Fruit fly (Drosophila melanogaster) whole organism, embryonic: ENCODE measurements around the gene Fer3HCH.
A peak's percentile ranks its signal among the peaks of the same experiment; 100 is the strongest.

Experiments
- CG12104 ChIP-seq: fragments of 200-800 bp; sonication (Bioruptor generic); optimal IDR thresholded peaks from 3 replicates; lab custom pipeline; 2016; ENCODE audit warnings: missing biosample characterization, missing genetic modification characterization
- CG12659 ChIP-seq: fragments of 200-800 bp; sonication (Bioruptor generic); optimal IDR thresholded peaks from 3 replicates; lab custom pipeline; 2017; ENCODE audit warnings: mild to moderate bottlenecking, missing biosample characterization, missing genetic modification reagents, missing genetic modification characterization
- CG13775 ChIP-seq: fragments of 200-800 bp; sonication (Bioruptor generic); optimal IDR thresholded peaks from 3 replicates; lab custom pipeline; 2017; ENCODE audit warnings: missing biosample characterization, mild to moderate bottlenecking, missing genetic modification characterization
- CG15601 ChIP-seq: fragments of 200-800 bp; sonication (Bioruptor generic); optimal IDR thresholded peaks from 3 replicates; lab custom pipeline; 2019; ENCODE audit warnings: missing biosample characterization, mild to moderate bottlenecking, missing genetic modification characterization, moderate library complexity
- CG1603 ChIP-seq: fragments of 200-800 bp; sonication (Bioruptor generic); optimal IDR thresholded peaks from 2 replicates; lab custom pipeline; 2019; ENCODE audit warnings: missing biosample characterization, mild to moderate bottlenecking, missing genetic modification characterization, moderate library complexity
- CG17385 ChIP-seq: fragments of 200-800 bp; sonication (Bioruptor generic); optimal IDR thresholded peaks from 3 replicates; lab custom pipeline; 2018; ENCODE audit warnings: missing biosample characterization, mild to moderate bottlenecking, missing genetic modification characterization
- CG2199 ChIP-seq: fragments of 200-800 bp; sonication (Bioruptor generic); IDR thresholded peaks from 3 replicates; pipeline ENCODE4 v1.3.6; 2022; ENCODE audit warnings: missing biosample characterization, missing genetic modification characterization
- CG3281 ChIP-seq: fragments of 200-800 bp; sonication (Bioruptor generic); optimal IDR thresholded peaks from 3 replicates; lab custom pipeline; 2017; ENCODE audit warnings: missing biosample characterization, mild to moderate bottlenecking, missing genetic modification characterization
- CG4707 ChIP-seq: fragments of 200-800 bp; sonication (Bioruptor generic); optimal IDR thresholded peaks from 2 replicates; lab custom pipeline; 2018; ENCODE audit warnings: missing biosample characterization, mild to moderate bottlenecking, missing genetic modification characterization, moderate library complexity
- CG7372 ChIP-seq: fragments of 200-800 bp; sonication (Bioruptor generic); IDR thresholded peaks from 2 replicates; pipeline ENCODE4 v1.3.6; 2022; ENCODE audit warnings: missing biosample characterization, missing genetic modification characterization
- CG7786 ChIP-seq: fragments of 200-800 bp; sonication (Bioruptor generic); optimal IDR thresholded peaks from 2 replicates; lab custom pipeline; 2016; ENCODE audit warnings: missing biosample characterization, missing genetic modification characterization
- CG7839 ChIP-seq: fragments of 200-800 bp; sonication (Bioruptor generic); optimal IDR thresholded peaks from 3 replicates; lab custom pipeline; 2018; ENCODE audit warnings: missing biosample characterization, mild to moderate bottlenecking, missing genetic modification characterization, moderate library complexity
- CG7928 ChIP-seq: fragments of 200-800 bp; sonication (Bioruptor generic); optimal IDR thresholded peaks from 2 replicates; lab custom pipeline; 2017; ENCODE audit warnings: missing biosample characterization, mild to moderate bottlenecking, missing genetic modification characterization
- CG8089 ChIP-seq: fragments of 200-800 bp; sonication (Bioruptor generic); optimal IDR thresholded peaks from 3 replicates; lab custom pipeline; 2016; ENCODE audit warnings: missing biosample characterization, missing genetic modification characterization
- CG8944 ChIP-seq: fragments of 200-800 bp; sonication (Bioruptor generic); optimal IDR thresholded peaks from 3 replicates; lab custom pipeline; 2016; ENCODE audit warnings: missing biosample characterization, missing genetic modification characterization
- CTCF ChIP-seq: fragments of 200-800 bp; sonication (Bioruptor generic); optimal IDR thresholded peaks from 2 replicates; lab custom pipeline; 2017; ENCODE audit warnings: missing biosample characterization, mild to moderate bottlenecking, missing genetic modification characterization, moderate library complexity
- Dek ChIP-seq: fragments of 200-800 bp; sonication (Bioruptor generic); optimal IDR thresholded peaks from 3 replicates; lab custom pipeline; 2019; ENCODE audit warnings: missing biosample characterization, mild to moderate bottlenecking, missing genetic modification characterization, moderate library complexity
- Dip3 ChIP-seq: fragments of 200-800 bp; sonication (Bioruptor generic); optimal IDR thresholded peaks from 3 replicates; lab custom pipeline; 2016; ENCODE audit warnings: missing biosample characterization, missing genetic modification characterization
- Doc2 ChIP-seq: fragments of 200-800 bp; sonication (Bioruptor generic); IDR thresholded peaks from 2 replicates; pipeline ENCODE4 v1.3.6; 2022; ENCODE audit warnings: missing biosample characterization, missing genetic modification characterization
- Dp ChIP-seq: fragments of 200-800 bp; sonication (Bioruptor generic); optimal IDR thresholded peaks from 2 replicates; lab custom pipeline; 2018; ENCODE audit warnings: missing biosample characterization, mild to moderate bottlenecking, missing genetic modification characterization, moderate library complexity
- Dref ChIP-seq: fragments of 200-800 bp; sonication (Bioruptor generic); IDR thresholded peaks from 2 replicates; pipeline ENCODE4 v1.3.6; 2022; ENCODE audit warnings: missing biosample characterization, missing genetic modification characterization
- ERR ChIP-seq: fragments of 200-800 bp; sonication (Bioruptor generic); optimal IDR thresholded peaks from 2 replicates; lab custom pipeline; 2016; ENCODE audit warnings: missing biosample characterization, missing genetic modification characterization
- Eip74EF ChIP-seq, 2 experiments: fragments of 200-800 bp in 1 of 2; fragments of >200 bp in 1 of 2; sonication (Bioruptor generic) in 1 of 2; optimal IDR thresholded peaks; 2 replicates each; lab custom pipeline; 2017 to 2019; ENCODE audit warnings: missing biosample characterization in 2 of 2, missing genetic modification characterization in 2 of 2, mild to moderate bottlenecking in 1 of 2, moderate library complexity in 1 of 2
- Fer1 ChIP-seq: fragments of 200-800 bp; sonication (Bioruptor generic); optimal IDR thresholded peaks from 2 replicates; lab custom pipeline; 2017; ENCODE audit warnings: missing biosample characterization, mild to moderate bottlenecking, missing genetic modification characterization
- Gsc ChIP-seq: fragments of 200-800 bp; sonication (Bioruptor generic); IDR thresholded peaks from 2 replicates; pipeline ENCODE4 v1.3.6; 2022; ENCODE audit warnings: missing biosample characterization, missing genetic modification characterization
- Hr3 ChIP-seq: fragments of 200-800 bp; sonication (Bioruptor generic); optimal IDR thresholded peaks from 3 replicates; lab custom pipeline; 2016; ENCODE audit warnings: missing biosample characterization, missing genetic modification characterization
- Hr39 ChIP-seq: fragments of >200 bp; optimal IDR thresholded peaks from 2 replicates; lab custom pipeline; 2017
- MBD-R2 ChIP-seq: fragments of 200-800 bp; sonication (Bioruptor generic); IDR thresholded peaks from 2 replicates; pipeline ENCODE4 v1.3.6; 2022; ENCODE audit warnings: missing biosample characterization, missing genetic modification characterization
- Neu2 ChIP-seq: fragments of 200-800 bp; sonication (Bioruptor generic); optimal IDR thresholded peaks from 3 replicates; lab custom pipeline; 2016; ENCODE audit warnings: missing biosample characterization, missing genetic modification characterization, borderline replicate concordance
- Nf-YC ChIP-seq: fragments of 200-800 bp; optimal IDR thresholded peaks from 3 replicates; lab custom pipeline; 2019; ENCODE audit warnings: missing biosample characterization, mild to moderate bottlenecking, missing genetic modification characterization, moderate library complexity
- Poxn ChIP-seq: fragments of 200-800 bp; sonication (Bioruptor generic); IDR thresholded peaks from 2 replicates; pipeline ENCODE4 v1.3.6; 2022; ENCODE audit warnings: missing biosample characterization, missing genetic modification characterization
- Sry-β ChIP-seq: fragments of 200-800 bp; sonication (Bioruptor generic); optimal IDR thresholded peaks from 2 replicates; lab custom pipeline; 2018; ENCODE audit warnings: missing biosample characterization, mild to moderate bottlenecking, missing genetic modification characterization, moderate library complexity
- br ChIP-seq: fragments of >200 bp; optimal IDR thresholded peaks from 2 replicates; lab custom pipeline; 2017
- bsh ChIP-seq, 2 experiments: fragments of 200-800 bp; sonication (Bioruptor generic); optimal IDR thresholded peaks; 2 replicates each; lab custom pipeline; 2017 to 2018; ENCODE audit warnings: mild to moderate bottlenecking in 2 of 2, missing biosample characterization in 2 of 2, missing genetic modification characterization in 2 of 2, moderate library complexity in 1 of 2
- cas ChIP-seq: fragments of 200-800 bp; sonication (Bioruptor generic); IDR thresholded peaks from 2 replicates; pipeline ENCODE4 v1.3.6; 2022; ENCODE audit warnings: missing biosample characterization, missing genetic modification characterization
- chif ChIP-seq, 2 experiments: fragments of 200-800 bp; sonication (Bioruptor generic); optimal IDR thresholded peaks; 3 replicates each; lab custom pipeline; 2016; ENCODE audit warnings: missing biosample characterization in 2 of 2, missing genetic modification characterization in 2 of 2
- chn ChIP-seq: fragments of 200-800 bp; sonication (Bioruptor generic); optimal IDR thresholded peaks from 2 replicates; lab custom pipeline; 2016; ENCODE audit warnings: missing biosample characterization, missing genetic modification characterization
- croc ChIP-seq: fragments of 200-800 bp; sonication (Bioruptor generic); conservative IDR thresholded peaks from 3 replicates; pipeline ENCODE4 v1.3.6; 2022; ENCODE audit warnings: missing biosample characterization, missing genetic modification characterization
- fd3F ChIP-seq: fragments of 200-800 bp; sonication (Bioruptor generic); optimal IDR thresholded peaks from 2 replicates; lab custom pipeline; 2018; ENCODE audit warnings: missing biosample characterization, mild to moderate bottlenecking, missing genetic modification characterization, moderate library complexity
- gcm ChIP-seq: fragments of 200-800 bp; sonication (Bioruptor generic); optimal IDR thresholded peaks from 2 replicates; lab custom pipeline; 2019; ENCODE audit warnings: missing biosample characterization, mild to moderate bottlenecking, missing genetic modification characterization, moderate library complexity
- grn ChIP-seq: fragments of 200-800 bp; sonication (Bioruptor generic); optimal IDR thresholded peaks from 3 replicates; lab custom pipeline; 2017; ENCODE audit warnings: missing biosample characterization, missing genetic modification characterization
- her ChIP-seq: fragments of 200-800 bp; sonication (Bioruptor generic); optimal IDR thresholded peaks from 2 replicates; lab custom pipeline; 2016; ENCODE audit warnings: missing biosample characterization, missing genetic modification characterization
- klu ChIP-seq: fragments of 200-800 bp; sonication (Bioruptor generic); IDR thresholded peaks from 2 replicates; pipeline ENCODE4 v1.3.6; 2022; ENCODE audit warnings: missing biosample characterization, missing genetic modification characterization
- mld ChIP-seq: fragments of 200-800 bp; sonication (Bioruptor generic); IDR thresholded peaks from 3 replicates; pipeline ENCODE4 v1.3.6; 2022; ENCODE audit warnings: missing biosample characterization, missing genetic modification characterization; ENCODE audit not compliant: partially characterized antibody
- nom ChIP-seq: fragments of 200-800 bp; sonication (Bioruptor generic); optimal IDR thresholded peaks from 2 replicates; lab custom pipeline; 2017; ENCODE audit warnings: missing biosample characterization, missing genetic modification characterization, mild to moderate bottlenecking, moderate library complexity, missing genetic modification reagents
- pita ChIP-seq: fragments of 200-800 bp; sonication (Bioruptor generic); optimal IDR thresholded peaks from 2 replicates; lab custom pipeline; 2017; ENCODE audit warnings: missing biosample characterization, mild to moderate bottlenecking, missing genetic modification characterization
- ro ChIP-seq: fragments of 200-800 bp; sonication (Bioruptor generic); IDR thresholded peaks from 2 replicates; pipeline ENCODE4 v1.3.6; 2022; ENCODE audit warnings: missing biosample characterization, missing genetic modification characterization
- shn ChIP-seq: fragments of 200-800 bp; sonication (Bioruptor generic); optimal IDR thresholded peaks from 3 replicates; lab custom pipeline; 2016; ENCODE audit warnings: missing biosample characterization, missing genetic modification characterization
- stc ChIP-seq: fragments of 200-800 bp; sonication (Bioruptor generic); IDR thresholded peaks from 2 replicates; pipeline ENCODE4 v1.3.6; 2022; ENCODE audit warnings: missing biosample characterization, missing genetic modification characterization
- yki ChIP-seq: fragments of >200 bp; optimal IDR thresholded peaks from 3 replicates; lab custom pipeline; 2018
- zen2 ChIP-seq: fragments of 200-800 bp; sonication (Bioruptor generic); IDR thresholded peaks from 3 replicates; pipeline ENCODE4 v1.3.6; 2022; ENCODE audit warnings: missing biosample characterization, missing genetic modification characterization; ENCODE audit not compliant: partially characterized antibody

Fer3HCH gene

DNA sequence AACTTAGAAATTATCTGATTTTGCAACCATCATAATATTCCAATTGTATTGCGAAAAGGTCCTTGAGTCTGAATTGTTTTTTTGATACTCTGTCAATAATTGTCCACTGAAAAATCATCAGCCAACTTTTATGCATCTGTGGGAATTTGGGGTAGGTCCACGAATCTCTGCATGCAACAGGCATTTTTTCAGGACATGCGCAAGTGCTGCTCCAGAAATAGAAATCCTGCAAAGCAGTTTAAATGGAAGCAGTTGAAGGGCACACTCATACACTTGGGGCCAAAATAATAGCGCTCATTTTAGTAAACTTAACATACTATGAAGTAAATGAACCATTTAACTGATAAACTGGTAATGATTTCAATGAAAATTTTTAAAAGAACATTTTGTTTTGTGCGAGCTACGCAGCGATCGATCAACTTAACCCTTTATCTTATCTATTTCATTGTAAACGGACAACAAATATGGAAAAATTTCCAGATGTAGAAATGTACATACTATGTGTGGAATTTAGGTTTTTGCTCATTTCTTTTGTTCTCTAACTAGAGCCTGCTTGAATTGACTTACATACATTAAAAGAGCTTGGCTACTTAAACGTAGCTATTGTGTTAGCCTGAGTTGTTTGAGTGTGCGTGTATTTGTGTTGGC is 22.3 kb upstream of the Fer3HCH start (continued):
- TF ChIP-seq CG7372 (GFP tag; lab: Robert Waterston, UW) (no peak), nom (GFP tag; lab: Kevin White, UChicago) (peak; percentile 41), CG17385 (GFP tag; lab: Kevin White, UChicago) (peak; percentile 73), CG7839 (tag; lab: Kevin White, UChicago) (peak; percentile 86), CG1603 (tag; lab: Kevin White, UChicago) (peak; percentile 55), her (peak; percentile 54), pita (GFP tag; lab: Kevin White, UChicago) (no peak), chn (GFP tag; lab: Kevin White, UChicago) (peak; percentile 69), Nf-YC (tag; lab: Kevin White, UChicago) (peak; percentile 55), stc (peak; percentile 12; the same call in 1 of the 2 replicates), MBD-R2 (no peak), Fer1 (GFP tag; lab: Kevin White, UChicago) (peak; percentile 83), CG8944 (GFP tag; lab: Kevin White, UChicago) (peak; percentile 62), Neu2 (GFP tag; lab: Kevin White, UChicago) (no peak), CG15601 (tag; lab: Kevin White, UChicago) (peak; percentile 72), yki (lab: Kevin White, UChicago) (no peak), ro (GFP tag; lab: Robert Waterston, UW) (no peak), CG12104 (peak; percentile 38), ERR (GFP tag; lab: Kevin White, UChicago) (peak; percentile 29), cas (GFP tag; lab: Robert Waterston, UW) (no peak), chif (GFP tag; optimal IDR thresholded peaks at IDR 0.05; lab: Kevin White, UChicago) (peak; percentile 63 to 67), Dip3 (GFP tag; lab: Kevin White, UChicago) (peak; percentile 49), CG8089 (GFP tag; lab: Kevin White, UChicago) (peak; percentile 63), fd3F (GFP tag; lab: Kevin White, UChicago) (peak; percentile 51), mld (GFP tag; lab: Robert Waterston, UW) (no peak), CG4707 (GFP tag; lab: Kevin White, UChicago) (peak; percentile 18), Gsc (GFP tag; lab: Robert Waterston, UW) (0 out of 2 replicates have a peak, but pooled peaks have one; percentile 23), Dp (GFP tag; lab: Kevin White, UChicago) (no peak), CG12659 (GFP tag; lab: Kevin White, UChicago) (peak; percentile 78), Poxn (no peak), CTCF (peak; percentile 5), bsh (GFP tag; optimal IDR thresholded peaks at IDR 0.05; lab: Kevin White, UChicago) (peak; percentile 54 to 70), CG3281 (peak; percentile 83), Hr39 (no peak), Eip74EF (GFP tag; optimal IDR thresholded peaks at IDR 0.05; lab: Kevin White, UChicago) (peak in 1 of 2 experiments; percentile 72), shn (peak; percentile 55), br (lab: Kevin White, UChicago) (no peak), Dek (tag; lab: Kevin White, UChicago) (peak; percentile 54), grn (GFP tag; lab: Kevin White, UChicago) (peak; percentile 32), CG7786 (GFP tag; lab: Kevin White, UChicago) (peak; percentile 66), CG7928 (GFP tag; lab: Kevin White, UChicago) (peak; percentile 9), CG2199 (GFP tag; lab: Robert Waterston, UW) (no peak), Dref (no peak), Hr3 (GFP tag; lab: Kevin White, UChicago) (peak; percentile 36), croc (GFP tag; lab: Robert Waterston, UW) (peak; percentile 49; the same call in 2 of the 3 replicates), Doc2 (GFP tag; lab: Robert Waterston, UW) (no peak), Sry-β (GFP tag; lab: Kevin White, UChicago) (no peak), zen2 (no peak), gcm (GFP tag; lab: Kevin White, UChicago) (peak; percentile 70), klu (0 out of 2 replicates have a peak, but pooled peaks have one; percentile 21), CG13775 (GFP tag; lab: Kevin White, UChicago) (peak; percentile 59)
